Worm (Caenorhabditis elegans): ENCODE data around the gene F14H3.3.

DNA sequence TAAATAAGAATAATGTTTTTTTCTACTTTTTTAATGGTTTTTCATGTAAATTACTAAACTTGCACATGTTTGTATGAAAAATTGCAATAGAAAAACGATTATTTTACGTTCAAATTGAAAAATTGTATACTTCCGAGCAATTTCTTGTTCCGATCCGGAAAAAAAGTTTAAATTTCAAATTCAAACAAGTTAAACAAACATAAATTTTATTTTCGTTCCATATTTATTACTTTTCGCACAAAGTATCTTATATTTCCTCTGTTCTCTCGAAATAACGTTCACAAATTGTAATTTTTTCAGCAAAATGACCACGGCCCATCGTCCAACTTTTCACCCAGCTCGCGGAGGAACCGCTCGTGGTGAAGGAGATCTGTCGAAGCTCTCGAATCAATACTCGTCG is 30.2 kb downstream of the F14H3.3 start, which contains the start of gene cwc-15:
- TF ChIP-seq mdl-1 (tag; optimal IDR thresholded peaks at IDR 0.05): no peak
- no peak for TF ChIP-seq unc-62 (GFP tag; optimal IDR thresholded peaks at IDR 0.05 in 1 of 2)
- TF ChIP-seq unc-62 (tag; optimal IDR thresholded peaks at IDR 0.05): no peak
- no peak for TF ChIP-seq ama-1 (optimal IDR thresholded peaks at IDR 0.05)
- TF ChIP-seq nhr-237 (tag; optimal IDR thresholded peaks at IDR 0.05): no peak
- TF ChIP-seq nhr-48 (tag; optimal IDR thresholded peaks at IDR 0.05): no peak
- TF ChIP-seq lsy-2 (tag; optimal IDR thresholded peaks at IDR 0.05): no peak
- TF ChIP-seq mdt-29 (GFP tag; IDR thresholded peaks at IDR 0.05): no peak
- TF ChIP-seq ceh-28 (tag; optimal IDR thresholded peaks at IDR 0.05): no peak
- no peak for TF ChIP-seq nhr-41 (GFP tag; IDR thresholded peaks at IDR 0.05)
- TF ChIP-seq zip-11 (GFP tag; IDR thresholded peaks at IDR 0.05): no peak
- no peak for TF ChIP-seq saeg-2 (GFP tag; IDR thresholded peaks at IDR 0.05)
- no peak for TF ChIP-seq pqm-1 (tag; optimal IDR thresholded peaks at IDR 0.05)
- TF ChIP-seq set-16 (GFP tag; IDR thresholded peaks at IDR 0.05): no peak
- no peak for TF ChIP-seq ceh-62 (tag; optimal IDR thresholded peaks at IDR 0.05)
